Worm (Caenorhabditis elegans): ENCODE data around the gene ZK1098.9.

Gene ZK1098.9

DNA sequence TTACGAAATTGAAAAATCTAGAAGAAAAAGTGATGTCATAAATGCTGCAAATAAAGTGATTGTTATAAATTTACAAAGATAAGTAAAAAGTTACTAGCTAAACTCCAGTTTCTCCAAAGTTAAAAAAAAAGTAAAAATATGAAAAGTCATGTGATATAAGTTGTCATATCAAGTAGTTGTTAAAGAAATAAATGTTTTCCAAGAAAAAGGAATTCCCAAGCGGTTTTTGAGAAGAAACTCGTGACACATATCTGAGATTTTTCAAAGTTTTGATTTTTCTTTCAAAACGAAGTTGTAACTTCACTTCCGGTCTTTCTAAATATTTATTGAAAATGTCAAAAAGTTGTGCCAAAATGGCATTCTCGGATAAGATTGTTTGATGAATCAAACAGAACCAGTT lies 43.2 kb upstream of the ZK1098.9 start (continued):
- TF ChIP-seq nhr-77 (tag; optimal IDR thresholded peaks at IDR 0.05) (no peak), unc-86 (tag; optimal IDR thresholded peaks at IDR 0.05) (no peak), zag-1 (tag; optimal IDR thresholded peaks at IDR 0.05) (no peak), skn-1 (tag; optimal IDR thresholded peaks at IDR 0.05) (no peak), fos-1 (tag; optimal IDR thresholded peaks at IDR 0.05) (no peak), lin-15B (tag; optimal IDR thresholded peaks at IDR 0.05) (no peak), ceh-63 (GFP tag; optimal IDR thresholded peaks at IDR 0.05) (no peak), nhr-76 (tag; optimal IDR thresholded peaks at IDR 0.05) (no peak), aly-2 (tag; optimal IDR thresholded peaks at IDR 0.05) (no peak), lin-14 (GFP tag; optimal IDR thresholded peaks at IDR 0.05) (peak; percentile 59), efl-3 (GFP tag; optimal IDR thresholded peaks at IDR 0.05) (no peak), fkh-10 (GFP tag; optimal IDR thresholded peaks at IDR 0.05) (no peak), mdl-1 (tag; optimal IDR thresholded peaks at IDR 0.05) (no peak), elt-2 (tag; optimal IDR thresholded peaks at IDR 0.05) (no peak), unc-62 (GFP tag; optimal IDR thresholded peaks at IDR 0.05) (no peak), mep-1 (tag; optimal IDR thresholded peaks at IDR 0.05) (no peak), zip-4 (GFP tag; optimal IDR thresholded peaks at IDR 0.05) (no peak), hpl-2 (GFP tag; optimal IDR thresholded peaks at IDR 0.05) (no peak), egl-13 (tag; optimal IDR thresholded peaks at IDR 0.05) (no peak), isw-1 (GFP tag; IDR thresholded peaks at IDR 0.05) (no peak), snu-23 (GFP tag; optimal IDR thresholded peaks at IDR 0.05) (no peak), sup-37 (GFP tag; optimal IDR thresholded peaks at IDR 0.05) (no peak), swsn-7 (tag; optimal IDR thresholded peaks at IDR 0.05) (peak; percentile 16), nhr-20 (tag; optimal IDR thresholded peaks at IDR 0.05) (no peak), fkh-8 (tag; optimal IDR thresholded peaks at IDR 0.05) (peak; percentile 11)

DNA sequence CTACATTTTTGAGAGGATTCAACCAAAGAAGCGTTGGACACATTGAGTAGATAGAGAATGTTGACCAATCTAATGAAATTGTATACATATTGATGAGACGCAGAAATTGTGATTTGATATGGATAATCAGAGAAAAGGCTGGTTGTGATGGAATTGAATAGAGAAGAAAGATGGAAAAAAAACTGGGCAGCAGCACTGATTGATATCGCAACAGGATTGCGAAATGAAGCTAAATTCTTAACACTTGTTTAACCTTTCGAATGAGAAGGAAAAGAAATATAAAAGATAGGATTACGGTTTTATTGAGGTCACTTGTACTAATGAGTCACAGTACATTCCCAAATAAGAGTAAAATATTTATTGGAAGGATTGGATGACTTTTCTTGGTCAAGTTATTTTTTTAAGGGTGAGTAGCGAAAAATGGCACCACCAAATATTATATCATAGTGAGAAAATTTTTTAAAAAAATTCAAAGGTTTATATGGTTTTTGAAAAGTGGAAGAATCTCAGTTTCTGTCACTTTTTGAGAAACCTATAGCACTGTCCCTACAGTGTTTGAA lies 42.0 kb upstream of the ZK1098.9 start:
- peak in 1 of 2 experiments; percentile 32 for TF ChIP-seq lsy-2 (tag; optimal IDR thresholded peaks at IDR 0.05)
- no peak for TF ChIP-seq ztf-4 (tag; optimal IDR thresholded peaks at IDR 0.05)
- TF ChIP-seq lin-35 (GFP tag; optimal IDR thresholded peaks at IDR 0.05) = peak in 1 of 2 experiments; percentile 7
- peak in 5 of 6 experiments; percentile 27 to 81 (median 76) for TF ChIP-seq elt-3 (tag; optimal IDR thresholded peaks at IDR 0.05)
- peak; percentile 23 for TF ChIP-seq skn-1 (tag; optimal IDR thresholded peaks at IDR 0.05)
- no peak for TF ChIP-seq elt-2 (tag; optimal IDR thresholded peaks at IDR 0.05)
- peak; percentile 63 for TF ChIP-seq blmp-1 (tag; optimal IDR thresholded peaks at IDR 0.05)
- TF ChIP-seq nhr-237 (tag; optimal IDR thresholded peaks at IDR 0.05) = no peak
- TF ChIP-seq egl-27 (tag; optimal IDR thresholded peaks at IDR 0.05) = no peak
- TF ChIP-seq efl-1 (optimal IDR thresholded peaks at IDR 0.05) = no peak
- TF ChIP-seq efl-1 (GFP tag; optimal IDR thresholded peaks at IDR 0.05 in 1 of 2) = peak in 1 of 2 experiments; percentile 80
- no peak for TF ChIP-seq efl-3 (GFP tag; optimal IDR thresholded peaks at IDR 0.05)
- TF ChIP-seq pax-3 (tag; optimal IDR thresholded peaks at IDR 0.05) = no peak
- TF ChIP-seq ztf-11 (tag; optimal IDR thresholded peaks at IDR 0.05) = no peak
- no peak for TF ChIP-seq ceh-8 (GFP tag; optimal IDR thresholded peaks at IDR 0.05)
- TF ChIP-seq C16A3.4 (tag; optimal IDR thresholded peaks at IDR 0.05) = peak; percentile 17
- peak; percentile 20 for TF ChIP-seq nhr-71 (tag; optimal IDR thresholded peaks at IDR 0.05)
- TF ChIP-seq lin-14 (GFP tag; optimal IDR thresholded peaks at IDR 0.05) = peak; percentile 44

DNA sequence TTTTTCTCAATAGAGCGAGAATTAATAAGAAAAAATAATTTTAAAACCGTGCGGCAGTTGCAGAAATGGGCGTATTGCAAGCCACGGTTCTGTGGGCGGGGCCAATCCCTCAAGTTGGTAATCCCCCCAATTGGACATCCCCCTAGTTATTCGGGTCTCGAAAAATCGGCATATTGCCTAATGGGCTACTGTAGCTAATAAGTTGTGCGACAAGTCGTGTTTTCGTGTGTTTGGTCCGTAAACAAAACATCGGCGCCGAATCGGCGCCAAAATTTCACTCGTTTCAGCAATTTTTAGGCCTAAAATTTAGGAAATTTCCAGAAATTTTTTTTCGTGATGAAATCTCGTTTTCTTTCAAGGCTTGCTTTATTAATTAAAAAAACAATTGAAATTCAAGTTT lies 39.9 kb upstream of the ZK1098.9 start:
- TF ChIP-seq nhr-20 (tag; optimal IDR thresholded peaks at IDR 0.05) (no peak), tlp-1 (tag; optimal IDR thresholded peaks at IDR 0.05) (no peak), efl-1 (optimal IDR thresholded peaks at IDR 0.05) (no peak), efl-1 (GFP tag; optimal IDR thresholded peaks at IDR 0.05 in 1 of 2) (no peak)
